Fruit fly (Drosophila melanogaster): Measurements from ENCODE around the gene Grl36b.
A peak's percentile ranks its signal among the peaks of the same experiment; 100 is the strongest.

The Grl36b gene

DNA sequence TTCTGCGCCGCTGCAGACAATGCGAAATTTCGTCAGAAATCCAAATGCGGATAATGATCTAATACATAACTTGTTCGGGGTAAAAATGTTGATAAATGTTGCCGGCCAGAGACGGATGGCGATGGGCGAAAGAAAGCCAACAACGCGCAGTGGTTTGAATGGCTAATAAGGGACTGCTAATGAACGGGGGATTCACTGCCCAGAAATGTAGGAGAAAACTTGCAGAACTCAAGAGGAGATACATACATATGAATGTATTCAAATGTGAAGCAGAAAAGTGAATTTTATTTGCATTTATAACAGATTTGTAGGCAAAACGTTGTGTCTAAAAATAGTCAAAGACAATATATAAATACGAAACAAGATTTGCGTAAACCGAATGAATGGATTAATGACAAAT is 20.3 kb upstream of the Grl36b start:
- TF ChIP-seq pan (optimal IDR thresholded peaks at IDR 0.05), result no peak
- no peak for TF ChIP-seq Rel (GFP tag; optimal IDR thresholded peaks at IDR 0.05)
- TF ChIP-seq Rel (tag; optimal IDR thresholded peaks at IDR 0.05), result peak; percentile 52

DNA sequence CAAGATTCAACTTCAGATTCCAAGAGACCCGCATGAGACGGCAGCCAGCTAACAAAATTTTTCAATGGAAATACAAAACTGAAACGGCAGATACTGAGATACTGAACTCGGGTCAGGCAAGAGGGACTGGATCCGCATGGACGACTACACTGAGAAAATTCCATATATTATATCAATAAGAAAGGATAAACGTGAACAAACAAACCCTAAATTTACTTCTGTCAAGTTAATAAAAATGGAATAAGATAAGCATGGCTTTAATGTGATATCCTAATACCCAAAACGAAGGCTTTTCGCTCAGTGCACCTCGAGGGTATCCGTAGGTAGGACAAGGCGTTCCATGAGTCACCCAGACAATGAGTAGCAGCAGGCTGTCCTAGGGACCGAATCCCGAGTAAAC is 19.7 kb upstream of the Grl36b start:
- TF ChIP-seq foxo (GFP tag; optimal IDR thresholded peaks at IDR 0.05) (peak; percentile 85 to 95), tai (GFP tag; optimal IDR thresholded peaks at IDR 0.05) (peak; percentile 89), jim (GFP tag; optimal IDR thresholded peaks at IDR 0.05) (no peak), Myc (optimal IDR thresholded peaks at IDR 0.05) (no peak), CG9705 (GFP tag; optimal IDR thresholded peaks at IDR 0.05) (peak; percentile 64), Hr83 (GFP tag; optimal IDR thresholded peaks at IDR 0.05; ENCODE audit: poor library complexity, severe bottlenecking) (peak; percentile 30), CG32264 (GFP tag; optimal IDR thresholded peaks at IDR 0.05) (peak; percentile 87), HLH106 (tag; optimal IDR thresholded peaks at IDR 0.05) (peak; percentile 93), brk (GFP tag; optimal IDR thresholded peaks at IDR 0.05) (peak; percentile 96), dsf (GFP tag; optimal IDR thresholded peaks at IDR 0.05; ENCODE audit: borderline replicate concordance) (peak; percentile 71), lola (GFP tag; optimal IDR thresholded peaks at IDR 0.05) (no peak), Vsx2 (GFP tag; optimal IDR thresholded peaks at IDR 0.05; ENCODE audit: partially characterized antibody) (no peak), br (GFP tag; optimal IDR thresholded peaks at IDR 0.05) (peak; percentile 96), h (GFP tag; optimal IDR thresholded peaks at IDR 0.05) (peak; percentile 97), Rel (GFP tag; optimal IDR thresholded peaks at IDR 0.05) (peak; percentile 90), Rel (tag; optimal IDR thresholded peaks at IDR 0.05) (peak; percentile 49), sage (GFP tag; optimal IDR thresholded peaks at IDR 0.05) (peak; percentile 92), sv (GFP tag; optimal IDR thresholded peaks at IDR 0.05) (peak; percentile 87), Sp1 (GFP tag; optimal IDR thresholded peaks at IDR 0.05) (peak; percentile 93), Jra (GFP tag; optimal IDR thresholded peaks at IDR 0.05) (peak; percentile 95), Mio (GFP tag; optimal IDR thresholded peaks at IDR 0.05) (peak; percentile 72), GATAd (GFP tag; optimal IDR thresholded peaks at IDR 0.05) (peak; percentile 37), rgr (GFP tag; optimal IDR thresholded peaks at IDR 0.05) (peak; percentile 96), psq (GFP tag; optimal IDR thresholded peaks at IDR 0.05) (peak; percentile 93), ey (GFP tag; optimal IDR thresholded peaks at IDR 0.05) (peak; percentile 97), dmrt93B (GFP tag; optimal IDR thresholded peaks at IDR 0.05) (peak; percentile 87), dl (GFP tag; optimal IDR thresholded peaks at IDR 0.05; ENCODE audit: insufficient read depth in 1 of 2, partially characterized antibody in 2 of 2) (no peak), Dfd (GFP tag; optimal IDR thresholded peaks at IDR 0.05) (no peak), woc (GFP tag; optimal IDR thresholded peaks at IDR 0.05) (peak; percentile 93), Hnf4 (GFP tag; optimal IDR thresholded peaks at IDR 0.05) (peak; percentile 97), OdsH (GFP tag; optimal IDR thresholded peaks at IDR 0.05) (peak; percentile 95), fru (GFP tag; optimal IDR thresholded peaks at IDR 0.05) (peak; percentile 94), usp (GFP tag; optimal IDR thresholded peaks at IDR 0.05) (no peak)

DNA sequence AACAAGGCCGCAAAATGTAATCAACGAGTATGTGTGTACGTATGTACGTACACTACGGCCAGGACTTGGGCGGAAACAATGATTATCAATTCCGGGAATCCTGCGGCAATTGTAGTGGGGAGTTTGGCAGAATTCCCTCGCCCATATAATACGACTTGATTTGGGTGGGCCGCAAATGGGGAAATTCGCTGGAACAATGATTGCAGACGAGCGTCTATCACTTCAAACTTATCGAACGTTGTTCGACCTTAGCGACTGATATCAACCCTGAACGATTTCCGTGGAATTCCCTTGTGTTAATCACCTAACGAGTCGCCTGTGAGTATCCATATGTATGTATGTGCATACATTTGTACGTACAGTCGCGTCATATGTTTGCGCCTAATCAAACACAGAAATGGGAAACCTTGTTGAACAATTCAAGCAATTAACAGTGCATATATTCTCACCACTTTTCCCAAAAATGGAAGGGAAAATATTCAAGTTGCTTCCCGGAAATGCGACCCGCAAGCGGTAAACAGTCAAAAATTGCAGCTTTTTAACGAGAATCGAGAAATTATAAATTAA is 18.8 kb upstream of the Grl36b start:
- TF ChIP-seq Abd-B (GFP tag; optimal IDR thresholded peaks at IDR 0.05), result no peak
- TF ChIP-seq Hnf4 (GFP tag; optimal IDR thresholded peaks at IDR 0.05), result no peak
- no peak for TF ChIP-seq Myc (optimal IDR thresholded peaks at IDR 0.05)
- no peak for TF ChIP-seq Dfd (GFP tag; optimal IDR thresholded peaks at IDR 0.05)
- no peak for TF ChIP-seq Rel (GFP tag; optimal IDR thresholded peaks at IDR 0.05)
- peak; percentile 76 for TF ChIP-seq Rel (tag; optimal IDR thresholded peaks at IDR 0.05)
- TF ChIP-seq foxo (GFP tag; optimal IDR thresholded peaks at IDR 0.05), result no peak
- no peak for TF ChIP-seq lola (GFP tag; optimal IDR thresholded peaks at IDR 0.05)
- TF ChIP-seq Hr83 (GFP tag; optimal IDR thresholded peaks at IDR 0.05; ENCODE audit: poor library complexity, severe bottlenecking), result peak; percentile 28
- peak; percentile 22 for TF ChIP-seq h (GFP tag; optimal IDR thresholded peaks at IDR 0.05)
- TF ChIP-seq Mio (GFP tag; optimal IDR thresholded peaks at IDR 0.05), result no peak
- no peak for TF ChIP-seq Jra (GFP tag; optimal IDR thresholded peaks at IDR 0.05)
- TF ChIP-seq dl (GFP tag; optimal IDR thresholded peaks at IDR 0.05; ENCODE audit: insufficient read depth in 1 of 2, partially characterized antibody in 2 of 2), result no peak
- TF ChIP-seq psq (GFP tag; optimal IDR thresholded peaks at IDR 0.05), result no peak
- no peak for TF ChIP-seq woc (GFP tag; optimal IDR thresholded peaks at IDR 0.05)
- TF ChIP-seq N (GFP tag; optimal IDR thresholded peaks at IDR 0.05), result no peak
- TF ChIP-seq HLH106 (tag; optimal IDR thresholded peaks at IDR 0.05), result no peak
- no peak for TF ChIP-seq Sp1 (GFP tag; optimal IDR thresholded peaks at IDR 0.05)
- no peak for TF ChIP-seq tai (GFP tag; optimal IDR thresholded peaks at IDR 0.05)
- TF ChIP-seq brk (GFP tag; optimal IDR thresholded peaks at IDR 0.05), result no peak
- TF ChIP-seq fru (GFP tag; optimal IDR thresholded peaks at IDR 0.05), result no peak
- TF ChIP-seq dmrt93B (GFP tag; optimal IDR thresholded peaks at IDR 0.05), result no peak
- TF ChIP-seq sage (GFP tag; optimal IDR thresholded peaks at IDR 0.05), result no peak
